Fruit fly (Drosophila melanogaster): ENCODE results near the gene CG15200.

The CG15200 gene

dm6 chrX:11182631-11183030 lies at the start of gene CG15200:
CG15200 (plus strand) TSS chrX:11182931.
- TF ChIP-seq CG8478 (optimal IDR thresholded peaks at IDR 0.05), result no peak
- TF ChIP-seq Dll (optimal IDR thresholded peaks at IDR 0.05), result no peak
- no peak for TF ChIP-seq pan (optimal IDR thresholded peaks at IDR 0.05)
- TF ChIP-seq usp (GFP tag; optimal IDR thresholded peaks at IDR 0.05), result no peak
- TF ChIP-seq psq (optimal IDR thresholded peaks at IDR 0.05), result no peak
- TF ChIP-seq EcR (GFP tag; optimal IDR thresholded peaks at IDR 0.05), result no peak

- TF ChIP-seq pan (optimal IDR thresholded peaks at IDR 0.05) (no peak), CG8478 (optimal IDR thresholded peaks at IDR 0.05) (no peak), usp (GFP tag; optimal IDR thresholded peaks at IDR 0.05) (no peak), psq (optimal IDR thresholded peaks at IDR 0.05) (no peak), Dll (optimal IDR thresholded peaks at IDR 0.05) (no peak), EcR (GFP tag; optimal IDR thresholded peaks at IDR 0.05) (no peak)
Measured at dm6 chrX:11135840-11136586, 46.7 kb upstream of the CG15200 start.

- TF ChIP-seq psq (optimal IDR thresholded peaks at IDR 0.05), result no peak
- no peak for TF ChIP-seq CG8478 (optimal IDR thresholded peaks at IDR 0.05)
- TF ChIP-seq Dll (optimal IDR thresholded peaks at IDR 0.05), result no peak
- TF ChIP-seq EcR (GFP tag; optimal IDR thresholded peaks at IDR 0.05), result no peak
- TF ChIP-seq pan (optimal IDR thresholded peaks at IDR 0.05), result no peak
- TF ChIP-seq usp (GFP tag; optimal IDR thresholded peaks at IDR 0.05), result no peak
Measured at dm6 chrX:11136587-11137512, 45.9 kb upstream of the CG15200 start, which contains the start of gene Klp10A. Klp10A (minus strand) TSS chrX:11137118.

- TF ChIP-seq pan (optimal IDR thresholded peaks at IDR 0.05), result no peak
- TF ChIP-seq psq (optimal IDR thresholded peaks at IDR 0.05), result no peak
- no peak for TF ChIP-seq EcR (GFP tag; optimal IDR thresholded peaks at IDR 0.05)
- no peak for TF ChIP-seq usp (GFP tag; optimal IDR thresholded peaks at IDR 0.05)
- no peak for TF ChIP-seq CG8478 (optimal IDR thresholded peaks at IDR 0.05)
- no peak for TF ChIP-seq Dll (optimal IDR thresholded peaks at IDR 0.05)
Measured at dm6 chrX:11137566-11138186, 45.1 kb upstream of the CG15200 start, which contains the start of gene CDK2AP1. CDK2AP1 (plus strand) TSS chrX:11137859.

dm6 chrX:11140163-11140562 lies 42.6 kb upstream of the CG15200 start, which contains the start of gene ssp7:
ssp7 (minus strand) TSS chrX:11140263.
- TF ChIP-seq EcR (GFP tag; optimal IDR thresholded peaks at IDR 0.05) (no peak), pan (optimal IDR thresholded peaks at IDR 0.05) (no peak), usp (GFP tag; optimal IDR thresholded peaks at IDR 0.05) (no peak), psq (optimal IDR thresholded peaks at IDR 0.05) (no peak), Dll (optimal IDR thresholded peaks at IDR 0.05) (no peak), CG8478 (optimal IDR thresholded peaks at IDR 0.05) (no peak)

- TF ChIP-seq pan (optimal IDR thresholded peaks at IDR 0.05) (no peak), psq (optimal IDR thresholded peaks at IDR 0.05) (no peak), Dll (optimal IDR thresholded peaks at IDR 0.05) (no peak), EcR (GFP tag; optimal IDR thresholded peaks at IDR 0.05) (no peak), usp (GFP tag; optimal IDR thresholded peaks at IDR 0.05) (no peak), CG8478 (optimal IDR thresholded peaks at IDR 0.05) (no peak)
Measured at dm6 chrX:11141785-11142591, 40.7 kb upstream of the CG15200 start, which contains the start of the genes CG15199 and CG15202. CG15199 (minus strand) TSS chrX:11141835. CG15202 (plus strand) TSS chrX:11142541.

dm6 chrX:11143820-11144219 lies 38.9 kb upstream of the CG15200 start, which contains the start of gene CG15201:
CG15201 (plus strand) TSS chrX:11144120.
- TF ChIP-seq pan (optimal IDR thresholded peaks at IDR 0.05) (no peak), psq (optimal IDR thresholded peaks at IDR 0.05) (no peak), usp (GFP tag; optimal IDR thresholded peaks at IDR 0.05) (no peak), Dll (optimal IDR thresholded peaks at IDR 0.05) (no peak), CG8478 (optimal IDR thresholded peaks at IDR 0.05) (no peak), EcR (GFP tag; optimal IDR thresholded peaks at IDR 0.05) (no peak)

- TF ChIP-seq usp (GFP tag; optimal IDR thresholded peaks at IDR 0.05), result no peak
- TF ChIP-seq EcR (GFP tag; optimal IDR thresholded peaks at IDR 0.05), result no peak
- TF ChIP-seq psq (optimal IDR thresholded peaks at IDR 0.05), result no peak
- TF ChIP-seq CG8478 (optimal IDR thresholded peaks at IDR 0.05), result no peak
- TF ChIP-seq pan (optimal IDR thresholded peaks at IDR 0.05), result no peak
- no peak for TF ChIP-seq Dll (optimal IDR thresholded peaks at IDR 0.05)
Measured at dm6 chrX:11144575-11144974, 38.2 kb upstream of the CG15200 start.

- TF ChIP-seq usp (GFP tag; optimal IDR thresholded peaks at IDR 0.05), result no peak
- no peak for TF ChIP-seq EcR (GFP tag; optimal IDR thresholded peaks at IDR 0.05)
- no peak for TF ChIP-seq CG8478 (optimal IDR thresholded peaks at IDR 0.05)
- TF ChIP-seq psq (optimal IDR thresholded peaks at IDR 0.05), result no peak
- TF ChIP-seq pan (optimal IDR thresholded peaks at IDR 0.05), result no peak
- no peak for TF ChIP-seq Dll (optimal IDR thresholded peaks at IDR 0.05)
Measured at dm6 chrX:11146598-11147176, 36.0 kb upstream of the CG15200 start.

- TF ChIP-seq usp (GFP tag; optimal IDR thresholded peaks at IDR 0.05), result no peak
- no peak for TF ChIP-seq Dll (optimal IDR thresholded peaks at IDR 0.05)
- no peak for TF ChIP-seq pan (optimal IDR thresholded peaks at IDR 0.05)
- TF ChIP-seq EcR (GFP tag; optimal IDR thresholded peaks at IDR 0.05), result no peak
- no peak for TF ChIP-seq psq (optimal IDR thresholded peaks at IDR 0.05)
- no peak for TF ChIP-seq CG8478 (optimal IDR thresholded peaks at IDR 0.05)
Measured at dm6 chrX:11147553-11148067, 35.1 kb upstream of the CG15200 start.

All from whole organism.